Worm (Caenorhabditis elegans) whole organism, L2 larva: ENCODE results near the gene T28C6.10.

Source experiments
- C34F6.9 ChIP-seq: fragments of 150-350 bp; optimal IDR thresholded peaks from 2 replicates; lab custom pipeline; 2014; ENCODE audit warnings: missing biosample characterization, missing genetic modification characterization
- F13H6.1 ChIP-seq: sonication (generic microtip); optimal IDR thresholded peaks from 2 replicates; lab custom pipeline; 2016; ENCODE audit warnings: missing genetic modification characterization, missing compliant biosample characterization
- R02D3.7 ChIP-seq: fragments of 150-350 bp; optimal IDR thresholded peaks from 2 replicates; lab custom pipeline; 2014; ENCODE audit warnings: missing biosample characterization, missing genetic modification characterization
- Y55F3AM.14 ChIP-seq: fragments of 200-800 bp; sonication (Bioruptor generic); optimal IDR thresholded peaks from 2 replicates; lab custom pipeline; 2018; ENCODE audit warnings: mild to moderate bottlenecking, missing genetic modification characterization, missing compliant biosample characterization
- ZK546.5 ChIP-seq: sonication (generic microtip); optimal IDR thresholded peaks from 2 replicates; lab custom pipeline; 2017; ENCODE audit warnings: missing biosample characterization, missing genetic modification characterization
- alr-1 ChIP-seq: fragments of 150-350 bp; optimal IDR thresholded peaks from 2 replicates; lab custom pipeline; 2014; ENCODE audit warnings: missing biosample characterization, missing genetic modification characterization
- aly-2 ChIP-seq: fragments of 150-350 bp; optimal IDR thresholded peaks from 2 replicates; lab custom pipeline; 2014; ENCODE audit warnings: missing biosample characterization, missing genetic modification characterization
- ama-1 ChIP-seq: fragments of 150-350 bp; optimal IDR thresholded peaks from 2 replicates; lab custom pipeline; 2018; ENCODE audit warnings: inconsistent platforms
- blmp-1 ChIP-seq: sonication (generic microtip); optimal IDR thresholded peaks from 2 replicates; lab custom pipeline; 2017; ENCODE audit warnings: missing genetic modification characterization, mild to moderate bottlenecking, missing compliant biosample characterization, antibody characterized with exemption, moderate library complexity; ENCODE audit not compliant: insufficient read depth
- ceh-16 ChIP-seq: fragments of 150-350 bp; optimal IDR thresholded peaks from 2 replicates; lab custom pipeline; 2014; ENCODE audit warnings: missing biosample characterization, missing genetic modification characterization
- ceh-82 ChIP-seq: fragments of 150-350 bp; optimal IDR thresholded peaks from 2 replicates; lab custom pipeline; 2014; ENCODE audit warnings: missing biosample characterization, missing genetic modification characterization
- crh-2 ChIP-seq: sonication (generic microtip); optimal IDR thresholded peaks from 2 replicates; lab custom pipeline; 2017; ENCODE audit warnings: missing biosample characterization, missing genetic modification characterization
- dmd-4 ChIP-seq: sonication (generic microtip); optimal IDR thresholded peaks from 2 replicates; lab custom pipeline; 2017; ENCODE audit warnings: missing biosample characterization, missing genetic modification characterization
- egl-27 ChIP-seq: sonication (generic microtip); optimal IDR thresholded peaks from 3 replicates; lab custom pipeline; 2017; ENCODE audit warnings: missing biosample characterization, missing genetic modification reagents, missing genetic modification characterization
- elt-1 ChIP-seq: fragments of 150-350 bp; optimal IDR thresholded peaks from 2 replicates; lab custom pipeline; 2014; ENCODE audit warnings: missing biosample characterization, missing genetic modification characterization
- elt-3 ChIP-seq: sonication (generic microtip); optimal IDR thresholded peaks from 2 replicates; lab custom pipeline; 2017; ENCODE audit warnings: missing biosample characterization, missing genetic modification characterization
- fos-1 ChIP-seq: fragments of 150-350 bp; optimal IDR thresholded peaks from 2 replicates; lab custom pipeline; 2014; ENCODE audit warnings: missing biosample characterization, missing genetic modification characterization
- gmeb-1 ChIP-seq: fragments of 150-350 bp; optimal IDR thresholded peaks from 2 replicates; lab custom pipeline; 2014; ENCODE audit warnings: missing biosample characterization, missing genetic modification characterization
- lin-11 ChIP-seq: fragments of 150-350 bp; sonication (generic microtip); optimal IDR thresholded peaks from 2 replicates; lab custom pipeline; 2014; ENCODE audit warnings: missing biosample characterization, missing genetic modification characterization, inconsistent platforms, mixed read lengths
- lin-13 ChIP-seq: fragments of 150-350 bp; optimal IDR thresholded peaks from 2 replicates; lab custom pipeline; 2014; ENCODE audit warnings: missing biosample characterization, missing genetic modification reagents, missing genetic modification characterization
- lin-39 ChIP-seq: fragments of 150-350 bp; optimal IDR thresholded peaks from 2 replicates; lab custom pipeline; 2014; ENCODE audit warnings: missing biosample characterization, missing genetic modification reagents, missing genetic modification characterization
- lsy-2 ChIP-seq, 2 experiments: fragments of 150-350 bp in 1 of 2; sonication (generic microtip) in 1 of 2; optimal IDR thresholded peaks; 2 replicates each; lab custom pipeline; 2014 to 2017; ENCODE audit warnings: missing biosample characterization in 2 of 2, missing genetic modification characterization in 2 of 2
- mab-5 ChIP-seq: fragments of 150-350 bp; optimal IDR thresholded peaks from 2 replicates; lab custom pipeline; 2014; ENCODE audit warnings: missing biosample characterization, missing genetic modification characterization
- mbf-1 ChIP-seq: sonication (generic microtip); optimal IDR thresholded peaks from 2 replicates; lab custom pipeline; 2017; ENCODE audit warnings: missing biosample characterization, missing genetic modification characterization
- mdl-1 ChIP-seq, 2 experiments: fragments of 150-350 bp in 1 of 2; sonication (generic microtip) in 1 of 2; optimal IDR thresholded peaks; 2 replicates each; lab custom pipeline; 2017; ENCODE audit warnings: missing biosample characterization in 2 of 2, missing genetic modification characterization in 2 of 2
- nhr-10 ChIP-seq: sonication (generic microtip); optimal IDR thresholded peaks from 2 replicates; lab custom pipeline; 2017; ENCODE audit warnings: missing biosample characterization, missing genetic modification characterization
- nhr-11 ChIP-seq: fragments of 150-350 bp; optimal IDR thresholded peaks from 2 replicates; lab custom pipeline; 2014; ENCODE audit warnings: missing biosample characterization, missing genetic modification characterization
- nhr-12 ChIP-seq: fragments of 150-350 bp; optimal IDR thresholded peaks from 2 replicates; lab custom pipeline; 2014; ENCODE audit warnings: missing biosample characterization, missing genetic modification characterization
- nhr-129 ChIP-seq: fragments of 150-350 bp; optimal IDR thresholded peaks from 2 replicates; lab custom pipeline; 2014; ENCODE audit warnings: missing biosample characterization, missing genetic modification characterization
- nhr-21 ChIP-seq: fragments of 150-350 bp; optimal IDR thresholded peaks from 2 replicates; lab custom pipeline; 2014; ENCODE audit warnings: missing biosample characterization, missing genetic modification characterization
- nhr-23 ChIP-seq: fragments of 150-350 bp; optimal IDR thresholded peaks from 2 replicates; lab custom pipeline; 2014; ENCODE audit warnings: missing biosample characterization, missing genetic modification reagents, missing genetic modification characterization
- nhr-237 ChIP-seq: fragments of 150-350 bp; optimal IDR thresholded peaks from 2 replicates; lab custom pipeline; 2014; ENCODE audit warnings: missing biosample characterization, missing genetic modification characterization
- nhr-25 ChIP-seq: fragments of 150-350 bp; sonication (generic microtip); optimal IDR thresholded peaks from 3 replicates; lab custom pipeline; 2014; ENCODE audit warnings: missing biosample characterization, missing genetic modification characterization
- nhr-6 ChIP-seq: fragments of 150-350 bp; optimal IDR thresholded peaks from 2 replicates; lab custom pipeline; 2014; ENCODE audit warnings: missing biosample characterization, missing genetic modification characterization
- nhr-77 ChIP-seq: fragments of 150-350 bp; optimal IDR thresholded peaks from 2 replicates; lab custom pipeline; 2014; ENCODE audit warnings: missing biosample characterization, missing genetic modification characterization
- peb-1 ChIP-seq: fragments of 150-350 bp; optimal IDR thresholded peaks from 2 replicates; lab custom pipeline; 2014; ENCODE audit warnings: missing biosample characterization, missing genetic modification characterization
- sem-4 ChIP-seq: fragments of 150-350 bp; optimal IDR thresholded peaks from 2 replicates; lab custom pipeline; 2014; ENCODE audit warnings: missing biosample characterization, missing genetic modification reagents, missing genetic modification characterization
- skn-1 ChIP-seq: sonication (generic microtip); optimal IDR thresholded peaks from 2 replicates; lab custom pipeline; 2017; ENCODE audit warnings: missing biosample characterization, missing genetic modification characterization
- sma-3 ChIP-seq: sonication (generic microtip); optimal IDR thresholded peaks from 2 replicates; lab custom pipeline; 2016; ENCODE audit warnings: missing genetic modification reagents, missing genetic modification characterization, missing compliant biosample characterization
- sma-9 ChIP-seq, 2 experiments: fragments of 150-350 bp in 1 of 2; sonication (generic microtip) in 1 of 2; optimal IDR thresholded peaks; 2 replicates each; lab custom pipeline; 2014 to 2016; ENCODE audit warnings: missing genetic modification characterization in 2 of 2, mild to moderate bottlenecking in 1 of 2, missing biosample characterization in 1 of 2, missing compliant biosample characterization in 1 of 2, missing genetic modification reagents in 1 of 2, moderate library complexity in 1 of 2
- snpc-4 ChIP-seq: fragments of 150-350 bp; optimal IDR thresholded peaks from 2 replicates; lab custom pipeline; 2014; ENCODE audit warnings: missing biosample characterization, missing genetic modification characterization
- unc-39 ChIP-seq: fragments of 150-350 bp; optimal IDR thresholded peaks from 2 replicates; lab custom pipeline; 2014; ENCODE audit warnings: missing biosample characterization, missing genetic modification characterization
- unc-55 ChIP-seq: fragments of 150-350 bp; sonication (generic microtip); optimal IDR thresholded peaks from 3 replicates; lab custom pipeline; 2014; ENCODE audit warnings: missing biosample characterization, missing genetic modification reagents, missing genetic modification characterization
- unc-62 ChIP-seq: fragments of 150-350 bp; optimal IDR thresholded peaks from 2 replicates; lab custom pipeline; 2014; ENCODE audit warnings: missing biosample characterization, missing genetic modification reagents, missing genetic modification characterization
- zag-1 ChIP-seq: fragments of 150-350 bp; optimal IDR thresholded peaks from 2 replicates; lab custom pipeline; 2014; ENCODE audit warnings: missing biosample characterization, missing genetic modification characterization
- ztf-1 ChIP-seq: fragments of 200-800 bp; sonication (Bioruptor generic); conservative IDR thresholded peaks from 2 replicates; pipeline ENCODE4 v1.3.6; 2022; ENCODE audit warnings: missing genetic modification characterization, missing compliant biosample characterization
- ztf-11 ChIP-seq: sonication (generic microtip); optimal IDR thresholded peaks from 2 replicates; lab custom pipeline; 2017; ENCODE audit warnings: missing biosample characterization, missing genetic modification characterization
- ztf-4 ChIP-seq: fragments of 150-350 bp; optimal IDR thresholded peaks from 2 replicates; lab custom pipeline; 2014; ENCODE audit warnings: missing biosample characterization, missing genetic modification characterization

The T28C6.10 gene

DNA sequence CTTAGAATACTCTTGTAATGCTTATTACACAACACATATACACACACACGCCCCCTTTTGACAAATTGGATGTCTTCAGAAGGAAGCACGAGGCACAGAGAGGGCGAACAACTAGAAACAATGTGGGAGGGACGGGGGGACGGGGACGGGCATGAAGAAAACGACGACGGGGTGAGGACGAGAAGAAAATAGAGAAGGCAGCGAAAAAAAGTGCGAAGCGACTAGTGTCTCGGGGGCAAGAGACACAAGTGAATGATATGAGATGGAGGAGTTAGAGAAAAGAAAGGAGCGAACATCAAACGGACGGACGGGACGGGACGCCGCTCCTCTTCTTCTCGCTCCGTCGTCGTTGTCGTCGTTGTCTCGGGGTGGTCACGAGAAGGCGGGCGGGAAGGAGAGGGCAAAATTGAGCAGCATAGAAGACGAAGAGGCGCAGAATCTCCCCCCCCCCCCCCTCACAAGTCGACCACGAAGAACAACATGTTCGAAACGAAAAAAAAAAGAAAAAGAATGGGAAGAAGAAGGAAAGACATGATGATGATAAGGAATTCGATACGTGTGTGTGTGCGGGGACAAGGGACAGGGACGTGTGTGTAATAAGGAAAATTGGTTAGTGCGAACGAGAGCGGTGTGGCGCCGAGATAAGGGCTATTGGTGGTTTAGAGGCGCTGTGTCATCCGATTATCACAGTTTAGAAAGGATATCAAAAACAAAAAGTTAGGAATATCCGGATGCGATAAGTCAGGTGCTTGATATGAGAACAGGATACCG is 22.7 kb upstream of the T28C6.10 start:
- TF ChIP-seq mdl-1 (tag; optimal IDR thresholded peaks at IDR 0.05; lab: Kevin White, UChicago), result peak; percentile 80 to 93
- TF ChIP-seq sem-4 (tag; lab: Kevin White, UChicago), result peak; percentile 87
- TF ChIP-seq sma-3 (GFP tag; lab: Kevin White, UChicago), result peak; percentile 77
- no peak for TF ChIP-seq nhr-77 (tag; lab: Kevin White, UChicago)
- TF ChIP-seq fos-1 (tag; lab: Kevin White, UChicago), result peak; percentile 80
- TF ChIP-seq lin-39 (tag; lab: Kevin White, UChicago), result no peak
- TF ChIP-seq ztf-1 (GFP tag; lab: Robert Waterston, UW), result no peak
- TF ChIP-seq elt-1 (tag; lab: Kevin White, UChicago), result no peak
- TF ChIP-seq dmd-4 (tag; lab: Kevin White, UChicago), result no peak
- TF ChIP-seq C34F6.9, result peak; percentile 82
- peak; percentile 56 for TF ChIP-seq unc-55 (GFP tag; lab: Kevin White, UChicago)
- peak; percentile 89 for TF ChIP-seq nhr-21 (tag; lab: Kevin White, UChicago)
- TF ChIP-seq F13H6.1 (tag; lab: Kevin White, UChicago), result peak; percentile 93
- TF ChIP-seq unc-39 (tag; lab: Kevin White, UChicago), result peak; percentile 29
- peak; percentile 71 for TF ChIP-seq nhr-129 (tag; lab: Kevin White, UChicago)
- TF ChIP-seq nhr-23 (tag; lab: Kevin White, UChicago), result no peak
- TF ChIP-seq crh-2 (tag; lab: Kevin White, UChicago), result peak; percentile 89
- TF ChIP-seq ZK546.5, result no peak
- TF ChIP-seq sma-9 (GFP tag; optimal IDR thresholded peaks at IDR 0.05; lab: Kevin White, UChicago), result peak; percentile 90
- no peak for TF ChIP-seq sma-9 (tag; optimal IDR thresholded peaks at IDR 0.05; lab: Kevin White, UChicago)
- TF ChIP-seq egl-27 (tag; lab: Kevin White, UChicago), result peak; percentile 81
- peak; percentile 45 for TF ChIP-seq unc-62 (GFP tag; lab: Kevin White, UChicago)
- TF ChIP-seq ztf-4 (tag; lab: Kevin White, UChicago), result peak; percentile 87
- TF ChIP-seq mab-5 (tag; lab: Kevin White, UChicago), result peak; percentile 31
- peak; percentile 97 for TF ChIP-seq Y55F3AM.14
- TF ChIP-seq nhr-237, result no peak
- TF ChIP-seq nhr-11 (tag; lab: Kevin White, UChicago), result no peak
- no peak for TF ChIP-seq elt-3 (tag; lab: Kevin White, UChicago)
- no peak for TF ChIP-seq R02D3.7 (tag; lab: Kevin White, UChicago)
- peak; percentile 89 for TF ChIP-seq nhr-25 (tag; lab: Kevin White, UChicago)
- TF ChIP-seq ceh-82 (tag; lab: Kevin White, UChicago), result no peak
- peak; percentile 97 for TF ChIP-seq ceh-16 (tag; lab: Kevin White, UChicago)
- peak; percentile 44 for TF ChIP-seq lin-11 (tag; lab: Kevin White, UChicago)
- no peak for TF ChIP-seq skn-1 (tag; lab: Kevin White, UChicago)
- peak; percentile 88 for TF ChIP-seq blmp-1 (tag; lab: Kevin White, UChicago)
- TF ChIP-seq nhr-12, result no peak
- TF ChIP-seq peb-1 (tag; lab: Kevin White, UChicago), result no peak
- no peak for TF ChIP-seq mbf-1 (tag; lab: Kevin White, UChicago)
- no peak for TF ChIP-seq alr-1 (tag; lab: Kevin White, UChicago)
- TF ChIP-seq lsy-2 (tag; optimal IDR thresholded peaks at IDR 0.05; lab: Kevin White, UChicago), result peak; percentile 1 to 67
- peak; percentile 82 for TF ChIP-seq zag-1
- TF ChIP-seq nhr-10 (tag; lab: Kevin White, UChicago), result no peak
- no peak for TF ChIP-seq aly-2 (tag; lab: Kevin White, UChicago)
- peak; percentile 10 for TF ChIP-seq snpc-4 (tag; lab: Kevin White, UChicago)
- peak; percentile 67 for TF ChIP-seq lin-13 (GFP tag; lab: Kevin White, UChicago)
- TF ChIP-seq nhr-6, result peak; percentile 70
- TF ChIP-seq ama-1 (lab: Kevin White, UChicago), result no peak
- no peak for TF ChIP-seq ztf-11 (tag; lab: Kevin White, UChicago)
- peak; percentile 17 for TF ChIP-seq gmeb-1 (tag; lab: Kevin White, UChicago)
